Worm (Caenorhabditis elegans): ENCODE measurements around the gene cct-5.

cct-5 gene

ce11 chrIII:4508064-4508905 is at the start of gene cct-5, which contains the start of gene F25F2.1:
cct-5 (minus strand) TSS chrIII:4508114.
F25F2.1 (plus strand) TSS chrIII:4508855.
- TF ChIP-seq snpc-4 (tag; optimal IDR thresholded peaks at IDR 0.05) (peak; percentile 41), hlh-4 (tag; optimal IDR thresholded peaks at IDR 0.05) (no peak), lin-15B (tag; optimal IDR thresholded peaks at IDR 0.05) (no peak), nhr-85 (tag) (peak; percentile 82), ces-1 (GFP tag; optimal IDR thresholded peaks at IDR 0.05) (no peak), sptf-1 (tag; optimal IDR thresholded peaks at IDR 0.05) (no peak), aly-2 (tag; optimal IDR thresholded peaks at IDR 0.05) (no peak), nhr-71 (tag; optimal IDR thresholded peaks at IDR 0.05) (peak; percentile 64), lir-3 (tag; optimal IDR thresholded peaks at IDR 0.05; ENCODE audit: poor library complexity) (no peak), dsc-1 (tag; optimal IDR thresholded peaks at IDR 0.05) (peak; percentile 44), nhr-20 (tag; optimal IDR thresholded peaks at IDR 0.05) (peak; percentile 56), mdl-1 (tag; optimal IDR thresholded peaks at IDR 0.05) (peak in 1 of 2 experiments; percentile 55), elt-3 (tag; optimal IDR thresholded peaks at IDR 0.05) (peak in 1 of 6 experiments; percentile 23), nhr-28 (tag; optimal IDR thresholded peaks at IDR 0.05) (no peak), blmp-1 (tag; optimal IDR thresholded peaks at IDR 0.05) (peak; percentile 57), zag-1 (tag; optimal IDR thresholded peaks at IDR 0.05) (no peak), nhr-84 (tag; optimal IDR thresholded peaks at IDR 0.05) (no peak), ztf-11 (tag; optimal IDR thresholded peaks at IDR 0.05) (no peak), unc-130 (tag; optimal IDR thresholded peaks at IDR 0.05) (peak; percentile 83), unc-30 (tag; optimal IDR thresholded peaks at IDR 0.05) (no peak), isw-1 (GFP tag; IDR thresholded peaks at IDR 0.05) (peak; percentile 37; the same call in 1 of the 2 replicates), Y116A8C.19 (tag; optimal IDR thresholded peaks at IDR 0.05; ENCODE audit: borderline replicate concordance) (no peak), C16A3.4 (tag; optimal IDR thresholded peaks at IDR 0.05) (peak; percentile 64), pqm-1 (tag; optimal IDR thresholded peaks at IDR 0.05) (no peak), nhr-77 (tag; optimal IDR thresholded peaks at IDR 0.05) (no peak), dpl-1 (GFP tag; optimal IDR thresholded peaks at IDR 0.05) (peak; percentile 82 to 89 (median 84)), xbp-1 (tag; optimal IDR thresholded peaks at IDR 0.05) (peak; percentile 39), aha-1 (tag; optimal IDR thresholded peaks at IDR 0.05) (no peak), ceh-82 (tag; optimal IDR thresholded peaks at IDR 0.05) (peak in 2 of 3 experiments; percentile 2 to 77), F16B12.6 (tag; optimal IDR thresholded peaks at IDR 0.05) (peak; percentile 94), efl-1 (optimal IDR thresholded peaks at IDR 0.05) (peak; percentile 58 to 80), efl-1 (GFP tag; optimal IDR thresholded peaks at IDR 0.05 in 1 of 2) (peak; percentile 89 to 98), fkh-10 (GFP tag; optimal IDR thresholded peaks at IDR 0.05) (no peak), lin-35 (GFP tag; optimal IDR thresholded peaks at IDR 0.05) (peak; percentile 89 to 93), fkh-8 (tag; optimal IDR thresholded peaks at IDR 0.05) (peak; percentile 39), efl-3 (GFP tag; optimal IDR thresholded peaks at IDR 0.05) (no peak), nhr-47 (tag; optimal IDR thresholded peaks at IDR 0.05) (peak; percentile 61), lsy-2 (tag; optimal IDR thresholded peaks at IDR 0.05) (peak; percentile 80 to 96), snu-23 (GFP tag; optimal IDR thresholded peaks at IDR 0.05) (peak; percentile 80), unc-98 (GFP tag; IDR thresholded peaks at IDR 0.05) (no peak), elt-2 (tag; optimal IDR thresholded peaks at IDR 0.05) (peak; percentile 17), lin-14 (GFP tag; optimal IDR thresholded peaks at IDR 0.05) (peak; percentile 64), skn-1 (tag; optimal IDR thresholded peaks at IDR 0.05) (peak; percentile 65), hlh-17 (GFP tag; optimal IDR thresholded peaks at IDR 0.05; ENCODE audit: borderline replicate concordance) (no peak), grh-1 (GFP tag; IDR thresholded peaks at IDR 0.05) (no peak), ceh-88 (GFP tag; IDR thresholded peaks at IDR 0.05) (no peak), sox-4 (tag; optimal IDR thresholded peaks at IDR 0.05) (no peak), ceh-63 (GFP tag; optimal IDR thresholded peaks at IDR 0.05) (no peak), egl-27 (tag; optimal IDR thresholded peaks at IDR 0.05) (no peak), egl-13 (tag; optimal IDR thresholded peaks at IDR 0.05) (peak; percentile 5), ceh-8 (GFP tag; optimal IDR thresholded peaks at IDR 0.05) (no peak)

Measured in whole organism, L1 larva.